Worm (Caenorhabditis elegans) whole organism, L4 larva: ENCODE data around the gene F54H5.2.

Experiments used
- D1046.2 ChIP-seq: fragments of 200-800 bp; sonication (Bioruptor generic); IDR thresholded peaks from 2 replicates; pipeline ENCODE4 v1.3.6; 2022; ENCODE audit warnings: missing genetic modification characterization, missing compliant biosample characterization
- F10B5.3 ChIP-seq: sonication (generic microtip); optimal IDR thresholded peaks from 2 replicates; lab custom pipeline; 2016; ENCODE audit warnings: mild to moderate bottlenecking, missing genetic modification characterization, missing compliant biosample characterization
- T20F7.1 ChIP-seq: fragments of 200-800 bp; sonication (Bioruptor generic); optimal IDR thresholded peaks from 2 replicates; lab custom pipeline; 2018; ENCODE audit warnings: mild to moderate bottlenecking, missing genetic modification characterization, missing compliant biosample characterization
- T26A8.4 ChIP-seq: fragments of 200-800 bp; sonication (Bioruptor generic); IDR thresholded peaks from 2 replicates; pipeline ENCODE4 v1.3.6; 2022; ENCODE audit warnings: missing genetic modification characterization, missing compliant biosample characterization
- aha-1 ChIP-seq: fragments of 150-350 bp; peaks from one replicate; lab custom pipeline; 2014; ENCODE audit warnings: missing biosample characterization, missing genetic modification characterization
- attf-4 ChIP-seq: sonication (generic microtip); optimal IDR thresholded peaks from 3 replicates; lab custom pipeline; 2017; ENCODE audit warnings: missing biosample characterization, missing genetic modification characterization
- ceh-28 ChIP-seq: fragments of 150-350 bp; optimal IDR thresholded peaks from 2 replicates; lab custom pipeline; 2014; ENCODE audit warnings: missing biosample characterization, missing genetic modification reagents, missing genetic modification characterization
- ceh-44 ChIP-seq: fragments of 200-800 bp; sonication (Bioruptor generic); IDR thresholded peaks from 2 replicates; pipeline ENCODE4 v1.3.6; 2022; ENCODE audit warnings: missing genetic modification reagents, missing genetic modification characterization, missing compliant biosample characterization
- ceh-62 ChIP-seq: sonication (generic microtip); optimal IDR thresholded peaks from 2 replicates; lab custom pipeline; 2017; ENCODE audit warnings: missing biosample characterization, missing genetic modification characterization
- daf-16 ChIP-seq, 3 experiments: sonication (generic microtip); optimal IDR thresholded peaks; 2 replicates each; lab custom pipeline; 2016 to 2017; ENCODE audit warnings: missing genetic modification characterization in 3 of 3, missing genetic modification reagents in 3 of 3, mild to moderate bottlenecking in 2 of 3, missing compliant biosample characterization in 2 of 3, missing biosample characterization in 1 of 3, moderate library complexity in 1 of 3
- dmd-6 ChIP-seq: fragments of 200-800 bp; sonication (Bioruptor generic); IDR thresholded peaks from 2 replicates; pipeline ENCODE4 v1.3.6; 2022; ENCODE audit warnings: missing genetic modification reagents, missing genetic modification characterization, missing compliant biosample characterization
- dpl-1 ChIP-seq: fragments of 150-350 bp; optimal IDR thresholded peaks from 2 replicates; lab custom pipeline; 2014; ENCODE audit warnings: missing biosample characterization, missing genetic modification reagents, missing genetic modification characterization
- dve-1 ChIP-seq: sonication (generic microtip); optimal IDR thresholded peaks from 2 replicates; lab custom pipeline; 2017; ENCODE audit warnings: antibody characterized with exemption, mild to moderate bottlenecking, missing genetic modification characterization, missing compliant biosample characterization; ENCODE audit not compliant: insufficient read depth
- egl-27 ChIP-seq: sonication (generic microtip); optimal IDR thresholded peaks from 3 replicates; lab custom pipeline; 2017; ENCODE audit warnings: missing biosample characterization, missing genetic modification reagents, missing genetic modification characterization
- hlh-11 ChIP-seq: fragments of 200-800 bp; sonication (Bioruptor generic); optimal IDR thresholded peaks from 2 replicates; lab custom pipeline; 2018; ENCODE audit warnings: mild to moderate bottlenecking, missing genetic modification characterization, missing compliant biosample characterization
- hmg-1.1 ChIP-seq: fragments of 200-800 bp; sonication (Bioruptor generic); IDR thresholded peaks from 2 replicates; pipeline ENCODE4 v1.3.6; 2022; ENCODE audit warnings: missing genetic modification reagents, missing genetic modification characterization, missing compliant biosample characterization
- lin-1 ChIP-seq: fragments of 200-800 bp; sonication (Bioruptor generic); IDR thresholded peaks from 2 replicates; pipeline ENCODE4 v1.3.6; 2022; ENCODE audit warnings: missing genetic modification reagents, missing genetic modification characterization, missing compliant biosample characterization
- lin-29 ChIP-seq: fragments of 200-800 bp; sonication (Bioruptor generic); IDR thresholded peaks from 2 replicates; pipeline ENCODE4 v1.3.6; 2022; ENCODE audit warnings: missing genetic modification reagents, missing genetic modification characterization, missing compliant biosample characterization
- madf-5 ChIP-seq, 2 experiments: fragments of 200-800 bp; sonication (Bioruptor generic); IDR thresholded peaks; 2 replicates each; pipeline ENCODE4 v1.3.6; 2022; ENCODE audit warnings: missing compliant biosample characterization in 2 of 2, missing genetic modification characterization in 2 of 2
- mes-2 ChIP-seq: sonication (generic microtip); optimal IDR thresholded peaks from 2 replicates; lab custom pipeline; 2016; ENCODE audit warnings: missing genotype, mild to moderate bottlenecking, missing genetic modification characterization, missing compliant biosample characterization; ENCODE audit not compliant: poor library complexity, severe bottlenecking
- mxl-3 ChIP-seq: fragments of 200-800 bp; sonication (Bioruptor generic); optimal IDR thresholded peaks from 2 replicates; lab custom pipeline; 2018; ENCODE audit warnings: mild to moderate bottlenecking, missing genetic modification characterization, missing compliant biosample characterization
- nhr-102 ChIP-seq: sonication (generic microtip); optimal IDR thresholded peaks from 2 replicates; lab custom pipeline; 2016; ENCODE audit warnings: mild to moderate bottlenecking, missing genetic modification characterization, moderate library complexity, missing compliant biosample characterization
- nhr-237 ChIP-seq: sonication (generic microtip); optimal IDR thresholded peaks from 2 replicates; lab custom pipeline; 2017; ENCODE audit warnings: missing biosample characterization, missing genetic modification characterization
- nhr-28 ChIP-seq: fragments of 150-350 bp; optimal IDR thresholded peaks from 2 replicates; lab custom pipeline; 2014; ENCODE audit warnings: missing biosample characterization, missing genetic modification characterization
- nhr-48 ChIP-seq: sonication (generic microtip); optimal IDR thresholded peaks from 2 replicates; lab custom pipeline; 2016; ENCODE audit warnings: mild to moderate bottlenecking, missing genetic modification characterization, missing compliant biosample characterization
- nhr-77 ChIP-seq: fragments of 150-350 bp; optimal IDR thresholded peaks from 2 replicates; lab custom pipeline; 2014; ENCODE audit warnings: missing biosample characterization, missing genetic modification characterization
- pha-4 ChIP-seq, 2 experiments: fragments of 150-350 bp in 1 of 2; fragments of 200-800 bp in 1 of 2; sonication (Bioruptor generic) in 1 of 2; IDR thresholded peaks in 1 of 2; optimal IDR thresholded peaks in 1 of 2; 2 replicates each; pipeline versions ENCODE4 v1.3.6 to Lab custom; 2014 to 2022; ENCODE audit warnings: missing genetic modification characterization in 2 of 2, missing genetic modification reagents in 2 of 2, missing biosample characterization in 1 of 2, missing compliant biosample characterization in 1 of 2
- php-3 ChIP-seq: fragments of 200-800 bp; sonication (Bioruptor generic); IDR thresholded peaks from 2 replicates; pipeline ENCODE4 v1.3.6; 2022; ENCODE audit warnings: missing genetic modification reagents, missing genetic modification characterization, missing compliant biosample characterization
- pqm-1 ChIP-seq: sonication (generic microtip); optimal IDR thresholded peaks from 2 replicates; lab custom pipeline; 2017; ENCODE audit warnings: missing biosample characterization, missing genetic modification characterization
- unc-130 ChIP-seq: sonication (generic microtip); optimal IDR thresholded peaks from 2 replicates; lab custom pipeline; 2016; ENCODE audit warnings: missing genetic modification reagents, missing genetic modification characterization, missing compliant biosample characterization
- unc-62 ChIP-seq, 3 experiments: fragments of 150-350 bp in 1 of 3; sonication (generic microtip); optimal IDR thresholded peaks in 2 of 3; peaks in 1 of 3; 1 replicate in 1 of 3; 2 replicates in 2 of 3; lab custom pipeline; 2014 to 2017; ENCODE audit warnings: missing biosample characterization in 3 of 3, missing genetic modification characterization in 3 of 3, missing genetic modification reagents in 3 of 3, missing genotype in 1 of 3
- zfp-3 ChIP-seq: fragments of 200-800 bp; sonication (Bioruptor generic); conservative IDR thresholded peaks from 2 replicates; pipeline ENCODE4 v1.3.6; 2022; ENCODE audit warnings: missing genetic modification reagents, missing genetic modification characterization, missing compliant biosample characterization
- ztf-7 ChIP-seq: fragments of 150-350 bp; optimal IDR thresholded peaks from 2 replicates; lab custom pipeline; 2014; ENCODE audit warnings: missing biosample characterization, missing genetic modification characterization

F54H5.2 gene

ce11 chrII:6614500-6614899, 12.8 kb upstream of the F54H5.2 start:
- no peak for TF ChIP-seq daf-16 (GFP tag; optimal IDR thresholded peaks at IDR 0.05; lab: Kevin White, UChicago)
- peak; percentile 21 for TF ChIP-seq daf-16 (tag; optimal IDR thresholded peaks at IDR 0.05; lab: Kevin White, UChicago)
- no peak for TF ChIP-seq attf-4
- TF ChIP-seq aha-1 = peak; percentile 52
- peak; percentile 9 for TF ChIP-seq nhr-28 (tag; lab: Kevin White, UChicago)
- no peak for TF ChIP-seq dpl-1 (GFP tag; lab: Kevin White, UChicago)
- peak; percentile 40 for TF ChIP-seq dve-1
- peak; percentile 43 for TF ChIP-seq dmd-6
- no peak for TF ChIP-seq ceh-44
- no peak for TF ChIP-seq F10B5.3
- TF ChIP-seq, all 104 proteins: peak for 5

ce11 chrII:6615232-6616029, 11.9 kb upstream of the F54H5.2 start:
- no peak for TF ChIP-seq nhr-48 (tag; lab: Kevin White, UChicago)
- TF ChIP-seq lin-1 (GFP tag; lab: Robert Waterston, UW) = 0 out of 2 replicates have a peak, but pooled peaks have one; percentile 39
- TF ChIP-seq mxl-3 (GFP tag; lab: Kevin White, UChicago) = peak; percentile 64
- no peak for TF ChIP-seq hmg-1.1
- TF ChIP-seq nhr-237 = no peak
- TF ChIP-seq egl-27 = no peak
- TF ChIP-seq dve-1 = peak; percentile 66
- TF ChIP-seq mes-2 (tag; lab: Kevin White, UChicago) = peak; percentile 22
- TF ChIP-seq D1046.2 (GFP tag; lab: Robert Waterston, UW) = no peak
- TF ChIP-seq nhr-77 (tag; lab: Kevin White, UChicago) = peak; percentile 63
- TF ChIP-seq T20F7.1 (GFP tag; lab: Kevin White, UChicago) = no peak
- TF ChIP-seq ceh-28 (tag; lab: Kevin White, UChicago) = no peak
- peak; percentile 76 for TF ChIP-seq nhr-28 (tag; lab: Kevin White, UChicago)
- no peak for TF ChIP-seq ceh-62 (tag; lab: Kevin White, UChicago)
- peak; percentile 29 for TF ChIP-seq aha-1
- peak; percentile 87 for TF ChIP-seq dmd-6
- peak; percentile 97 for TF ChIP-seq pqm-1 (tag; lab: Kevin White, UChicago)
- peak; percentile 75 for TF ChIP-seq hlh-11 (tag; lab: Kevin White, UChicago)
- no peak for TF ChIP-seq lin-29 (GFP tag; lab: Robert Waterston, UW)
- no peak for TF ChIP-seq daf-16 (GFP tag; optimal IDR thresholded peaks at IDR 0.05; lab: Kevin White, UChicago)
- peak; percentile 71 for TF ChIP-seq daf-16 (tag; optimal IDR thresholded peaks at IDR 0.05; lab: Kevin White, UChicago)
- TF ChIP-seq unc-62 (GFP tag; optimal IDR thresholded peaks at IDR 0.05 in 1 of 2; lab: Kevin White, UChicago) = peak in 1 of 2 experiments; percentile 86
- TF ChIP-seq unc-62 (tag; optimal IDR thresholded peaks at IDR 0.05; lab: Kevin White, UChicago) = no peak
- TF ChIP-seq T26A8.4 (GFP tag; lab: Robert Waterston, UW) = 0 out of 2 replicates have a peak, but pooled peaks have one; percentile 14
- no peak for TF ChIP-seq ztf-7 (tag; lab: Kevin White, UChicago)

- TF ChIP-seq zfp-3 (no peak), hmg-1.1 (no peak), daf-16 (GFP tag; optimal IDR thresholded peaks at IDR 0.05; lab: Kevin White, UChicago) (no peak), daf-16 (tag; optimal IDR thresholded peaks at IDR 0.05; lab: Kevin White, UChicago) (peak; percentile 46), pqm-1 (tag; lab: Kevin White, UChicago) (peak; percentile 67), madf-5 (GFP tag; IDR thresholded peaks at IDR 0.05; lab: Robert Waterston, UW) (no peak), nhr-77 (tag; lab: Kevin White, UChicago) (peak; percentile 1), nhr-102 (peak; percentile 1), lin-1 (GFP tag; lab: Robert Waterston, UW) (no peak), php-3 (no peak), unc-130 (GFP tag; lab: Kevin White, UChicago) (no peak), hlh-11 (tag; lab: Kevin White, UChicago) (peak; percentile 36), dmd-6 (peak; percentile 62; the same call in 1 of the 2 replicates), nhr-28 (tag; lab: Kevin White, UChicago) (peak; percentile 61), pha-4 (GFP tag; IDR thresholded peaks at IDR 0.05; lab: Robert Waterston, UW) (no peak), pha-4 (tag; optimal IDR thresholded peaks at IDR 0.05; lab: Kevin White, UChicago) (no peak)
- TF ChIP-seq, all 104 proteins: peak for 7
Measured at ce11 chrII:6616135-6616534, 11.1 kb upstream of the F54H5.2 start.
